Worm (Caenorhabditis elegans) whole organism, midembryonic: ENCODE results near the gene T04F3.4.

Experiments
- T22C8.4 ChIP-seq: fragments of 200-800 bp; sonication (Bioruptor generic); IDR thresholded peaks from 2 replicates; pipeline ENCODE4 v1.3.6; 2022; ENCODE audit warnings: missing genetic modification characterization, missing compliant biosample characterization
- cog-1 ChIP-seq: sonication (generic microtip); optimal IDR thresholded peaks from 2 replicates; lab custom pipeline; 2016; ENCODE audit warnings: missing genetic modification characterization, missing compliant biosample characterization
- flt-1 ChIP-seq: fragments of 200-800 bp; sonication (Bioruptor generic); IDR thresholded peaks from 2 replicates; pipeline ENCODE4 v1.3.6; 2022; ENCODE audit warnings: missing genetic modification characterization, missing compliant biosample characterization
- klf-2 ChIP-seq: fragments of 200-800 bp; sonication (Bioruptor generic); conservative IDR thresholded peaks from 2 replicates; pipeline ENCODE4 v1.3.6; 2022; ENCODE audit warnings: missing genetic modification reagents, missing genetic modification characterization, missing compliant biosample characterization
- med-1 ChIP-seq: sonication (generic microtip); optimal IDR thresholded peaks from 2 replicates; lab custom pipeline; 2017; ENCODE audit warnings: missing genetic modification characterization, mild to moderate bottlenecking, missing compliant biosample characterization, antibody characterized with exemption, missing genetic modification reagents; ENCODE audit not compliant: insufficient read depth
- ref-1 ChIP-seq: fragments of 200-800 bp; sonication (Bioruptor generic); conservative IDR thresholded peaks from 2 replicates; pipeline ENCODE4 v1.3.6; 2022; ENCODE audit warnings: missing genetic modification reagents, missing genetic modification characterization, missing compliant biosample characterization
- tab-1 ChIP-seq: fragments of 200-800 bp; sonication (Bioruptor generic); IDR thresholded peaks from 2 replicates; pipeline ENCODE4 v1.3.6; 2022; ENCODE audit warnings: missing genetic modification characterization, missing compliant biosample characterization
- ztf-23 ChIP-seq: fragments of 200-800 bp; sonication (Bioruptor generic); IDR thresholded peaks from 2 replicates; pipeline ENCODE4 v1.3.6; 2022; ENCODE audit warnings: missing genetic modification reagents, missing genetic modification characterization, missing compliant biosample characterization
- ztf-29 ChIP-seq: fragments of 200-800 bp; sonication (Bioruptor generic); IDR thresholded peaks from 2 replicates; pipeline ENCODE4 v1.3.6; 2022; ENCODE audit warnings: missing genetic modification reagents, missing genetic modification characterization, missing compliant biosample characterization

T04F3.4 gene

ce11 chrV:11762863-11763262, at the start of gene T04F3.4:
Gene T04F3.4 (minus strand): TSS chrV:11763049.
- TF ChIP-seq ztf-23 (GFP tag; lab: Robert Waterston, UW) (no peak), cog-1 (tag; lab: Kevin White, UChicago) (no peak), tab-1 (GFP tag; lab: Robert Waterston, UW) (no peak), ref-1 (no peak), T22C8.4 (GFP tag; lab: Robert Waterston, UW) (no peak), klf-2 (GFP tag; lab: Robert Waterston, UW) (no peak)

ce11 chrV:11811921-11812320, 49.1 kb upstream of the T04F3.4 start, which contains the start of gene D2023.3:
Gene D2023.3 (minus strand): TSS chrV:11812021.
- TF ChIP-seq flt-1 (GFP tag; lab: Robert Waterston, UW) (no peak), ref-1 (no peak), klf-2 (GFP tag; lab: Robert Waterston, UW) (no peak), ztf-23 (GFP tag; lab: Robert Waterston, UW) (no peak), tab-1 (GFP tag; lab: Robert Waterston, UW) (no peak), T22C8.4 (GFP tag; lab: Robert Waterston, UW) (no peak), med-1 (GFP tag; lab: Kevin White, UChicago) (no peak), cog-1 (tag; lab: Kevin White, UChicago) (no peak), ztf-29 (no peak)

ce11 chrV:11809935-11810334, 47.1 kb upstream of the T04F3.4 start:
- no peak for TF ChIP-seq ztf-29

ce11 chrV:11803518-11803994, 40.7 kb upstream of the T04F3.4 start:
- TF ChIP-seq T22C8.4 (GFP tag; lab: Robert Waterston, UW) (no peak), flt-1 (GFP tag; lab: Robert Waterston, UW) (no peak), ztf-23 (GFP tag; lab: Robert Waterston, UW) (no peak), ztf-29 (no peak), klf-2 (GFP tag; lab: Robert Waterston, UW) (no peak), ref-1 (no peak), med-1 (GFP tag; lab: Kevin White, UChicago) (no peak), cog-1 (tag; lab: Kevin White, UChicago) (no peak), tab-1 (GFP tag; lab: Robert Waterston, UW) (no peak)

ce11 chrV:11802508-11802907, 39.7 kb upstream of the T04F3.4 start:
- TF ChIP-seq ztf-23 (GFP tag; lab: Robert Waterston, UW) (no peak), flt-1 (GFP tag; lab: Robert Waterston, UW) (no peak), cog-1 (tag; lab: Kevin White, UChicago) (no peak), ztf-29 (no peak), T22C8.4 (GFP tag; lab: Robert Waterston, UW) (no peak), tab-1 (GFP tag; lab: Robert Waterston, UW) (no peak), klf-2 (GFP tag; lab: Robert Waterston, UW) (no peak), med-1 (GFP tag; lab: Kevin White, UChicago) (no peak), ref-1 (no peak)

ce11 chrV:11801076-11801849, 38.4 kb upstream of the T04F3.4 start:
- no peak for TF ChIP-seq klf-2 (GFP tag; lab: Robert Waterston, UW)

ce11 chrV:11800486-11800885, 37.6 kb upstream of the T04F3.4 start:
- TF ChIP-seq klf-2 (GFP tag; lab: Robert Waterston, UW) (no peak), ztf-23 (GFP tag; lab: Robert Waterston, UW) (no peak), ref-1 (no peak), tab-1 (GFP tag; lab: Robert Waterston, UW) (no peak), flt-1 (GFP tag; lab: Robert Waterston, UW) (no peak), med-1 (GFP tag; lab: Kevin White, UChicago) (no peak), T22C8.4 (GFP tag; lab: Robert Waterston, UW) (no peak), cog-1 (tag; lab: Kevin White, UChicago) (no peak), ztf-29 (no peak)

- TF ChIP-seq flt-1 (GFP tag; lab: Robert Waterston, UW) = no peak
- TF ChIP-seq klf-2 (GFP tag; lab: Robert Waterston, UW) = no peak
- TF ChIP-seq ztf-23 (GFP tag; lab: Robert Waterston, UW) = no peak
- TF ChIP-seq cog-1 (tag; lab: Kevin White, UChicago) = no peak
- TF ChIP-seq T22C8.4 (GFP tag; lab: Robert Waterston, UW) = no peak
- TF ChIP-seq med-1 (GFP tag; lab: Kevin White, UChicago) = no peak
- no peak for TF ChIP-seq ztf-29
- TF ChIP-seq ref-1 = no peak
- no peak for TF ChIP-seq tab-1 (GFP tag; lab: Robert Waterston, UW)
Measured at ce11 chrV:11799252-11799822, 36.5 kb upstream of the T04F3.4 start.

- TF ChIP-seq ztf-29 (no peak), klf-2 (GFP tag; lab: Robert Waterston, UW) (no peak), ztf-23 (GFP tag; lab: Robert Waterston, UW) (no peak), cog-1 (tag; lab: Kevin White, UChicago) (no peak), T22C8.4 (GFP tag; lab: Robert Waterston, UW) (no peak), med-1 (GFP tag; lab: Kevin White, UChicago) (no peak), tab-1 (GFP tag; lab: Robert Waterston, UW) (no peak), ref-1 (no peak), flt-1 (GFP tag; lab: Robert Waterston, UW) (no peak)
Measured at ce11 chrV:11798320-11798719, 35.5 kb upstream of the T04F3.4 start.
